Worm (Caenorhabditis elegans): ENCODE data around the gene ent-2.

Gene ent-2

ce11 chrX:15600512-15601117 lies at the start of gene ent-2:
ent-2 (plus strand) TSS chrX:15601067.
- TF ChIP-seq gmeb-1 (tag; optimal IDR thresholded peaks at IDR 0.05), result no peak
- TF ChIP-seq mbf-1 (tag; optimal IDR thresholded peaks at IDR 0.05), result no peak
- peak; percentile 5 for TF ChIP-seq mab-5 (tag; optimal IDR thresholded peaks at IDR 0.05)
- no peak for TF ChIP-seq elt-1 (tag; optimal IDR thresholded peaks at IDR 0.05)
- TF ChIP-seq dmd-4 (tag; optimal IDR thresholded peaks at IDR 0.05), result no peak
- TF ChIP-seq ama-1 (optimal IDR thresholded peaks at IDR 0.05), result no peak
- peak; percentile 40 for TF ChIP-seq crh-2 (tag; optimal IDR thresholded peaks at IDR 0.05)
- TF ChIP-seq nhr-6 (tag; optimal IDR thresholded peaks at IDR 0.05), result no peak
- no peak for TF ChIP-seq alr-1 (tag; optimal IDR thresholded peaks at IDR 0.05)
- no peak for TF ChIP-seq ZK546.5 (tag; optimal IDR thresholded peaks at IDR 0.05)
- no peak for TF ChIP-seq egl-27 (tag; optimal IDR thresholded peaks at IDR 0.05)
- TF ChIP-seq ztf-1 (GFP tag; conservative IDR thresholded peaks at IDR 0.05), result no peak
- TF ChIP-seq C34F6.9 (tag; optimal IDR thresholded peaks at IDR 0.05), result peak; percentile 44
- TF ChIP-seq peb-1 (tag; optimal IDR thresholded peaks at IDR 0.05), result no peak
- peak; percentile 67 for TF ChIP-seq lin-11 (tag; optimal IDR thresholded peaks at IDR 0.05)
- no peak for TF ChIP-seq nhr-23 (tag; optimal IDR thresholded peaks at IDR 0.05)
- TF ChIP-seq ztf-4 (tag; optimal IDR thresholded peaks at IDR 0.05), result no peak
- no peak for TF ChIP-seq aly-2 (tag; optimal IDR thresholded peaks at IDR 0.05)
- TF ChIP-seq nhr-25 (tag; optimal IDR thresholded peaks at IDR 0.05), result no peak
- TF ChIP-seq nhr-129 (tag; optimal IDR thresholded peaks at IDR 0.05), result peak; percentile 36
- TF ChIP-seq Y55F3AM.14 (GFP tag; optimal IDR thresholded peaks at IDR 0.05), result no peak
- no peak for TF ChIP-seq nhr-237 (tag; optimal IDR thresholded peaks at IDR 0.05)
- TF ChIP-seq nhr-10 (tag; optimal IDR thresholded peaks at IDR 0.05), result no peak
- no peak for TF ChIP-seq unc-39 (tag; optimal IDR thresholded peaks at IDR 0.05)
- TF ChIP-seq F13H6.1 (tag; optimal IDR thresholded peaks at IDR 0.05), result no peak
- TF ChIP-seq ztf-11 (tag; optimal IDR thresholded peaks at IDR 0.05), result no peak
- TF ChIP-seq sma-3 (GFP tag; optimal IDR thresholded peaks at IDR 0.05), result no peak
- no peak for TF ChIP-seq R02D3.7 (tag; optimal IDR thresholded peaks at IDR 0.05)
- TF ChIP-seq sma-9 (GFP tag; optimal IDR thresholded peaks at IDR 0.05), result peak; percentile 59
- TF ChIP-seq sma-9 (tag; optimal IDR thresholded peaks at IDR 0.05), result no peak
- no peak for TF ChIP-seq ceh-82 (tag; optimal IDR thresholded peaks at IDR 0.05)
- TF ChIP-seq lin-39 (tag; optimal IDR thresholded peaks at IDR 0.05), result no peak
- TF ChIP-seq elt-3 (tag; optimal IDR thresholded peaks at IDR 0.05), result no peak
- no peak for TF ChIP-seq nhr-21 (tag; optimal IDR thresholded peaks at IDR 0.05)
- TF ChIP-seq zag-1 (tag; optimal IDR thresholded peaks at IDR 0.05), result no peak
- peak; percentile 36 for TF ChIP-seq sem-4 (tag; optimal IDR thresholded peaks at IDR 0.05)
- TF ChIP-seq unc-62 (GFP tag; optimal IDR thresholded peaks at IDR 0.05), result no peak
- TF ChIP-seq nhr-77 (tag; optimal IDR thresholded peaks at IDR 0.05), result no peak
- no peak for TF ChIP-seq nhr-12 (tag; optimal IDR thresholded peaks at IDR 0.05)
- TF ChIP-seq nhr-11 (tag; optimal IDR thresholded peaks at IDR 0.05), result no peak
- no peak for TF ChIP-seq snpc-4 (tag; optimal IDR thresholded peaks at IDR 0.05)
- TF ChIP-seq skn-1 (tag; optimal IDR thresholded peaks at IDR 0.05), result no peak
- no peak for TF ChIP-seq fos-1 (tag; optimal IDR thresholded peaks at IDR 0.05)
- no peak for TF ChIP-seq blmp-1 (tag; optimal IDR thresholded peaks at IDR 0.05; ENCODE audit: insufficient read depth)
- peak in 1 of 2 experiments; percentile 46 for TF ChIP-seq mdl-1 (tag; optimal IDR thresholded peaks at IDR 0.05)
- TF ChIP-seq ceh-16 (tag; optimal IDR thresholded peaks at IDR 0.05), result no peak
- TF ChIP-seq lin-13 (GFP tag; optimal IDR thresholded peaks at IDR 0.05), result peak; percentile 32
- peak in 1 of 2 experiments; percentile 44 for TF ChIP-seq lsy-2 (tag; optimal IDR thresholded peaks at IDR 0.05)
- TF ChIP-seq unc-55 (GFP tag; optimal IDR thresholded peaks at IDR 0.05), result peak; percentile 52
